Worm (Caenorhabditis elegans) whole organism, young adult: ENCODE measurements around the gene dmsr-8.

Experiments
- F23B12.7 ChIP-seq: sonication (generic microtip); optimal IDR thresholded peaks from 2 replicates; lab custom pipeline; 2017; ENCODE audit warnings: missing genetic modification characterization, mild to moderate bottlenecking, missing compliant biosample characterization, antibody characterized with exemption, moderate library complexity; ENCODE audit not compliant: insufficient read depth
- F33H1.4 ChIP-seq: fragments of 200-800 bp; sonication (Bioruptor generic); IDR thresholded peaks from 2 replicates; pipeline ENCODE4 v1.3.6; 2022; ENCODE audit warnings: missing genetic modification reagents, missing genetic modification characterization, missing compliant biosample characterization
- F37B4.10 ChIP-seq: fragments of 200-800 bp; sonication (Bioruptor generic); IDR thresholded peaks from 2 replicates; pipeline ENCODE4 v1.3.6; 2022; ENCODE audit warnings: missing genetic modification characterization, missing compliant biosample characterization
- F49E8.2 ChIP-seq: sonication (generic microtip); optimal IDR thresholded peaks from 3 replicates; lab custom pipeline; 2017; ENCODE audit warnings: missing genetic modification characterization, mild to moderate bottlenecking, missing compliant biosample characterization, antibody characterized with exemption, moderate library complexity; ENCODE audit not compliant: insufficient read depth
- K12H6.12 ChIP-seq: fragments of 200-800 bp; sonication (Bioruptor generic); optimal IDR thresholded peaks from 2 replicates; lab custom pipeline; 2018; ENCODE audit warnings: mild to moderate bottlenecking, missing genetic modification characterization, missing compliant biosample characterization
- Y53F4B.3 ChIP-seq: fragments of 200-800 bp; sonication (Bioruptor generic); IDR thresholded peaks from 2 replicates; pipeline ENCODE4 v1.3.6; 2022; ENCODE audit warnings: missing genetic modification reagents, missing genetic modification characterization, missing compliant biosample characterization
- Y53G8AR.9 ChIP-seq: fragments of 200-800 bp; sonication (Bioruptor generic); conservative IDR thresholded peaks from 2 replicates; pipeline ENCODE4 v1.3.6; 2022; ENCODE audit warnings: missing genetic modification reagents, missing genetic modification characterization, missing compliant biosample characterization
- ZK185.1 ChIP-seq: sonication (generic microtip); optimal IDR thresholded peaks from 2 replicates; lab custom pipeline; 2016; ENCODE audit warnings: mild to moderate bottlenecking, missing genetic modification characterization, missing compliant biosample characterization; ENCODE audit not compliant: poor library complexity, severe bottlenecking
- aptf-3 ChIP-seq: fragments of 200-800 bp; sonication (Bioruptor generic); IDR thresholded peaks from 2 replicates; pipeline ENCODE4 v1.3.6; 2022; ENCODE audit warnings: missing genetic modification characterization, missing compliant biosample characterization
- atf-7 ChIP-seq: sonication (generic microtip); optimal IDR thresholded peaks from 2 replicates; lab custom pipeline; 2017; ENCODE audit warnings: mild to moderate bottlenecking, missing genetic modification characterization, missing compliant biosample characterization
- athp-1 ChIP-seq: sonication (generic microtip); optimal IDR thresholded peaks from 2 replicates; lab custom pipeline; 2017; ENCODE audit warnings: mild to moderate bottlenecking, missing genetic modification characterization, missing compliant biosample characterization
- attf-3 ChIP-seq: fragments of 200-800 bp; sonication (Bioruptor generic); conservative IDR thresholded peaks from 2 replicates; pipeline ENCODE4 v1.3.6; 2022; ENCODE audit warnings: missing genetic modification reagents, missing genetic modification characterization, missing compliant biosample characterization
- attf-5 ChIP-seq: fragments of 200-800 bp; sonication (Bioruptor generic); optimal IDR thresholded peaks from 2 replicates; lab custom pipeline; 2018; ENCODE audit warnings: mild to moderate bottlenecking, missing genetic modification characterization, missing compliant biosample characterization
- attf-6 ChIP-seq: fragments of 200-800 bp; sonication (Bioruptor generic); IDR thresholded peaks from 2 replicates; pipeline ENCODE4 v1.3.6; 2022; ENCODE audit warnings: missing genetic modification reagents, missing genetic modification characterization, missing compliant biosample characterization
- cebp-2 ChIP-seq: fragments of 200-800 bp; sonication (Bioruptor generic); IDR thresholded peaks from 2 replicates; pipeline ENCODE4 v1.3.6; 2022; ENCODE audit warnings: missing genetic modification characterization, missing compliant biosample characterization
- chd-7 ChIP-seq: sonication (generic microtip); optimal IDR thresholded peaks from 2 replicates; lab custom pipeline; 2016; ENCODE audit warnings: mild to moderate bottlenecking, missing genetic modification characterization, moderate library complexity, missing compliant biosample characterization
- dpff-1 ChIP-seq: sonication (generic microtip); optimal IDR thresholded peaks from 2 replicates; lab custom pipeline; 2017; ENCODE audit warnings: mild to moderate bottlenecking, missing genetic modification characterization, missing compliant biosample characterization
- efl-1 ChIP-seq: fragments of 150-350 bp; optimal IDR thresholded peaks from 2 replicates; lab custom pipeline; 2014; ENCODE audit warnings: missing biosample characterization, missing genetic modification reagents, missing genetic modification characterization
- egl-18 ChIP-seq: fragments of 200-800 bp; sonication (Bioruptor generic); IDR thresholded peaks from 2 replicates; pipeline ENCODE4 v1.3.6; 2022; ENCODE audit warnings: missing genetic modification reagents, missing genetic modification characterization, missing compliant biosample characterization
- egl-44 ChIP-seq: fragments of 200-800 bp; sonication (Bioruptor generic); IDR thresholded peaks from 2 replicates; pipeline ENCODE4 v1.3.6; 2022; ENCODE audit warnings: missing genetic modification reagents, missing genetic modification characterization, missing compliant biosample characterization
- egrh-3 ChIP-seq: fragments of 200-800 bp; sonication (Bioruptor generic); IDR thresholded peaks from 2 replicates; pipeline ENCODE4 v1.3.6; 2022; ENCODE audit warnings: missing genetic modification reagents, missing genetic modification characterization, missing compliant biosample characterization
- fkh-3 ChIP-seq: sonication (generic microtip); optimal IDR thresholded peaks from 2 replicates; lab custom pipeline; 2016; ENCODE audit warnings: mild to moderate bottlenecking, missing genetic modification characterization, missing compliant biosample characterization
- gei-17 ChIP-seq: fragments of 200-800 bp; sonication (Bioruptor generic); optimal IDR thresholded peaks from 2 replicates; lab custom pipeline; 2018; ENCODE audit warnings: mild to moderate bottlenecking, missing genetic modification characterization, missing compliant biosample characterization
- nfya-2 ChIP-seq: fragments of 200-800 bp; sonication (Bioruptor generic); IDR thresholded peaks from 2 replicates; pipeline ENCODE4 v1.3.6; 2022; ENCODE audit warnings: missing genetic modification reagents, missing genetic modification characterization, missing compliant biosample characterization
- nhr-80 ChIP-seq: sonication (generic microtip); optimal IDR thresholded peaks from 2 replicates; lab custom pipeline; 2016; ENCODE audit warnings: missing genetic modification characterization, missing compliant biosample characterization
- snpc-1.1 ChIP-seq: sonication (generic microtip); optimal IDR thresholded peaks from 2 replicates; lab custom pipeline; 2017; ENCODE audit warnings: missing genetic modification characterization, mild to moderate bottlenecking, missing compliant biosample characterization, antibody characterized with exemption, moderate library complexity, missing genotype, missing genetic modification reagents; ENCODE audit not compliant: insufficient read depth
- snpc-3.4 ChIP-seq: sonication (generic microtip); optimal IDR thresholded peaks from 2 replicates; lab custom pipeline; 2017; ENCODE audit warnings: missing genetic modification characterization, mild to moderate bottlenecking, missing compliant biosample characterization, antibody characterized with exemption, moderate library complexity, missing genotype, missing genetic modification reagents
- somi-1 ChIP-seq: fragments of 200-800 bp; sonication (Bioruptor generic); optimal IDR thresholded peaks from 2 replicates; lab custom pipeline; 2018; ENCODE audit warnings: mild to moderate bottlenecking, missing genetic modification characterization, missing compliant biosample characterization
- sptf-2 ChIP-seq: fragments of 200-800 bp; sonication (Bioruptor generic); optimal IDR thresholded peaks from 2 replicates; lab custom pipeline; 2018; ENCODE audit warnings: mild to moderate bottlenecking, missing genetic modification characterization, missing compliant biosample characterization
- unc-130 ChIP-seq: sonication (generic microtip); optimal IDR thresholded peaks from 2 replicates; lab custom pipeline; 2016; ENCODE audit warnings: missing genetic modification reagents, missing genetic modification characterization, missing compliant biosample characterization
- ztf-22 ChIP-seq: fragments of 200-800 bp; sonication (Bioruptor generic); optimal IDR thresholded peaks from 2 replicates; lab custom pipeline; 2018; ENCODE audit warnings: mild to moderate bottlenecking, missing genetic modification characterization, moderate library complexity, missing compliant biosample characterization
- ztf-3 ChIP-seq: fragments of 200-800 bp; sonication (Bioruptor generic); optimal IDR thresholded peaks from 2 replicates; lab custom pipeline; 2018; ENCODE audit warnings: mild to moderate bottlenecking, missing genetic modification characterization, missing compliant biosample characterization

Gene dmsr-8

DNA sequence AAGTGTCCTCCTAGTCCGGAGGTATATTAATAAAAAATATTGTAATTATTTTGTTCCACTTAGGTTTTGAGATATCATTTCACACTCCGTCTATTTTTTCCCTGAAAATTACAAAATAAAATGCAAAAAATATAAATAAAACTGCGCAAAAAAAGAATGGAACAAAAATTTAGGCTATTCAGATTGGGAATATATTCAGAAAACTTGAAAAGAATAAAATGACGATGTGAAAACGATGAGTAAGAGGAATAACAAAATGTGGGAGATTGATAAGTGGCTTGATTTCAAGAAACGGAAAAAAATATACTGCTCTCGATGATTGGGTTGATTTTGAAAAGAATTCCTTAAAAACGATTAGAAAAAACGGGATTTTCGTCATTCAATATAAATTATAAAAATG lies at the start of gene dmsr-8:
Gene dmsr-8, minus strand, starts transcription at position 101 of the 400 bp plus-strand sequence.
- TF ChIP-seq F49E8.2 = no peak
- TF ChIP-seq, all 124 proteins: peak for 0

DNA sequence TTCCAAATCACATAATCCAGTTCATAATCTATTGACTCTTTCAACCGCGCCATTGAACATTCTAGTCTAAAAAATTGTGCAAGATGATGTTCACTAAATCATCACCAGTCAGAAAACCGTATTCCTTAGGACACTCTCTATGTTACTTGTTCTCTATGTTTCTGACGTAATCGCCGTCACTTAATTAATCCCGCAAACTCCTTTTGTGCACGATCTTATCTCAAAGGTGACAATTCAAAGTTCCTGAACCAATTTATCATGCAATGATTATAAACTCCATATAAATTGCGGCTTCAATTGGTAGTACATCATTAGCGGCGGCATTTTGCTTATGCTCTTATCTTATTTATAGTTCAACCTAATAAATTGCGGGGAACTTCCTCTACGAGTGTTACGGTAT lies 48.6 kb upstream of the dmsr-8 start:
- TF ChIP-seq nhr-80 (tag; lab: Kevin White, UChicago) = peak; percentile 60
- TF ChIP-seq atf-7 = peak; percentile 63
- TF ChIP-seq F33H1.4 (GFP tag; lab: Robert Waterston, UW) = no peak
- TF ChIP-seq ZK185.1 (tag; lab: Kevin White, UChicago) = no peak

DNA sequence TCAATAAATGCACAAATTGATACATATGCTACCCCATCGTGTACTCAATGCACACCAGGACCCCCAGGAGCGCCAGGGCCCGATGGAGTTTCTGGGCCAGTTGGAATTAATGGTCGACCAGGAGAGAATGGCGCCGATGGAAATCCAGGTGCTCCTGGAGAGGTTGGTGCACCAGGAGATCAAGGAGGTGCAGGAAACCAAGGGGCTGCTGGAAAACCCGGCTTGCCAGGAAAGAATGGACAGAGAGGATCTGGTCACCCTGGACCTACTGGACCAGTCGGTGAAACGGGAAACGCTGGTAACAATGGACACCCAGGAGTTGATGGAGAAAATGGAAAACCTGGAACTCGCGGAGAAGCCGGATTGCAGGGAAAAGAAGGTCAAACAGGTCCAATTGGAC lies 47.5 kb upstream of the dmsr-8 start:
- TF ChIP-seq athp-1 (tag; lab: Kevin White, UChicago) = no peak
- TF ChIP-seq egrh-3 (GFP tag; lab: Robert Waterston, UW) = peak; percentile 52; the same call in 1 of the 2 replicates
- no peak for TF ChIP-seq efl-1 (GFP tag; lab: Kevin White, UChicago)
- TF ChIP-seq attf-5 = no peak
- TF ChIP-seq cebp-2 (GFP tag; lab: Robert Waterston, UW) = no peak
- TF ChIP-seq sptf-2 (GFP tag; lab: Kevin White, UChicago) = no peak
- TF ChIP-seq chd-7 (tag; lab: Kevin White, UChicago) = no peak
- no peak for TF ChIP-seq fkh-3 (tag; lab: Kevin White, UChicago)
- no peak for TF ChIP-seq ztf-3 (GFP tag; lab: Kevin White, UChicago)
- TF ChIP-seq Y53G8AR.9 = no peak
- no peak for TF ChIP-seq unc-130
- TF ChIP-seq ztf-22 = peak; percentile 30
- no peak for TF ChIP-seq nfya-2 (GFP tag; lab: Robert Waterston, UW)
- TF ChIP-seq attf-3 (GFP tag; lab: Robert Waterston, UW) = no peak

DNA sequence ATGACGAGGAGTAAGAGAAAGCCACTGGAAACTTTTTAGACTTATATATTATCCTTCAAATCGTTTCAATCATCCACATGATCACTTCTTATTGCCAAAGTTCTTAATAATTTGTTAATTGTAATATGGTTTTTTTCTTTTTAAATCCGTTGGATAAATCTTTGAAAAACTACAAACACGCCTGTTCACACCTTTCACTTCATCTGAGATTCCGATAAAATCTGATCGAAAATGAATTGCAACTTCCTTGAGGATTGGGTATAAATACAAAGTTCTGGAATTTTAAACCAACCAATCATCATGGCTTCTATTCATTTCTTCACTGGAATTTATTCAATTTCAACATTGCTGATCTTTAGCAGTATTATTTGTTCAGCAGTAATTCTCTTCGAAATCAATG lies 46.5 kb upstream of the dmsr-8 start, which contains the start of gene col-152:
Gene col-152, plus strand, starts transcription at position 301 of the 400 bp plus-strand sequence.
- TF ChIP-seq F37B4.10 (GFP tag; lab: Robert Waterston, UW) = no peak

DNA sequence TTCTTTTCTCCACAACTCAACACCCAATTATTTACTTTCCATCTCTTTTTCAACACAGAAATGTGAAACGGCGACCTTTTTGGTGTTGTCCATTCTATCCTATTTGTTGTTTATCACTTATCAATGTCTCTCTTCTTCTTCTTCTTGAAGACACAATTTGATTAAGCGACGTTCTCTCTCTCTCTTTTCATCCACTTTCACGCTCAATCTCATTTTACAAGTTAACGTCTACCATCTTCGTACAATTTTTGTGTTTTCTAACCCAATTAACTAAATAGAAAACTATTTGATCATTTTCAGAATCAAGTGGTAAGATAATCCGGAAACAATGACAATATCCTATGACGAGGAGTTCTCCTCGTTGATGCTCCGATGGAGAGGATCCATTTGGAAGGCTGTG lies 43.5 kb upstream of the dmsr-8 start, which contains the start of gene best-14:
Gene best-14, plus strand, starts transcription at position 301 of the 400 bp plus-strand sequence.
- TF ChIP-seq snpc-3.4 (tag; lab: Kevin White, UChicago) (no peak), F23B12.7 (tag; lab: Kevin White, UChicago) (no peak), gei-17 (GFP tag; lab: Kevin White, UChicago) (no peak), somi-1 (GFP tag; lab: Kevin White, UChicago) (no peak), attf-6 (GFP tag; lab: Robert Waterston, UW) (no peak), snpc-1.1 (tag; lab: Kevin White, UChicago) (no peak), egl-18 (GFP tag; lab: Robert Waterston, UW) (no peak), aptf-3 (GFP tag; lab: Robert Waterston, UW) (no peak), dpff-1 (no peak), Y53F4B.3 (GFP tag; lab: Robert Waterston, UW) (no peak), nfya-2 (GFP tag; lab: Robert Waterston, UW) (no peak), K12H6.12 (tag; lab: Kevin White, UChicago) (no peak), egl-44 (no peak), attf-5 (no peak)
